Worm (Caenorhabditis elegans): ENCODE measurements around the gene aakg-3.

aakg-3 gene

ce11 chrX:2971542-2971988, 4.7 kb upstream of the aakg-3 start (continued):
- 0 out of 2 replicates have a peak, but pooled peaks have one; percentile 39 for TF ChIP-seq mab-9 (GFP tag; IDR thresholded peaks at IDR 0.05)
- TF ChIP-seq unc-86 (tag; optimal IDR thresholded peaks at IDR 0.05): peak; percentile 76
- TF ChIP-seq ceh-90 (tag; optimal IDR thresholded peaks at IDR 0.05): peak; percentile 21
- peak in 1 of 2 experiments; percentile 95 for TF ChIP-seq mdl-1 (tag; optimal IDR thresholded peaks at IDR 0.05)
- TF ChIP-seq aha-1 (tag; optimal IDR thresholded peaks at IDR 0.05): no peak
- no peak for TF ChIP-seq lin-15B (tag; optimal IDR thresholded peaks at IDR 0.05)
- no peak for TF ChIP-seq ets-5 (GFP tag; IDR thresholded peaks at IDR 0.05)
- TF ChIP-seq fkh-4 (tag; optimal IDR thresholded peaks at IDR 0.05; ENCODE audit: borderline replicate concordance): no peak
- TF ChIP-seq nhr-71 (tag; optimal IDR thresholded peaks at IDR 0.05): peak; percentile 93
- TF ChIP-seq rnt-1 (tag; optimal IDR thresholded peaks at IDR 0.05): peak; percentile 76
- TF ChIP-seq F16B12.6 (tag; optimal IDR thresholded peaks at IDR 0.05): no peak
- TF ChIP-seq nhr-237 (tag; optimal IDR thresholded peaks at IDR 0.05): no peak
- TF ChIP-seq nhr-11 (tag; optimal IDR thresholded peaks at IDR 0.05): peak; percentile 59

DNA sequence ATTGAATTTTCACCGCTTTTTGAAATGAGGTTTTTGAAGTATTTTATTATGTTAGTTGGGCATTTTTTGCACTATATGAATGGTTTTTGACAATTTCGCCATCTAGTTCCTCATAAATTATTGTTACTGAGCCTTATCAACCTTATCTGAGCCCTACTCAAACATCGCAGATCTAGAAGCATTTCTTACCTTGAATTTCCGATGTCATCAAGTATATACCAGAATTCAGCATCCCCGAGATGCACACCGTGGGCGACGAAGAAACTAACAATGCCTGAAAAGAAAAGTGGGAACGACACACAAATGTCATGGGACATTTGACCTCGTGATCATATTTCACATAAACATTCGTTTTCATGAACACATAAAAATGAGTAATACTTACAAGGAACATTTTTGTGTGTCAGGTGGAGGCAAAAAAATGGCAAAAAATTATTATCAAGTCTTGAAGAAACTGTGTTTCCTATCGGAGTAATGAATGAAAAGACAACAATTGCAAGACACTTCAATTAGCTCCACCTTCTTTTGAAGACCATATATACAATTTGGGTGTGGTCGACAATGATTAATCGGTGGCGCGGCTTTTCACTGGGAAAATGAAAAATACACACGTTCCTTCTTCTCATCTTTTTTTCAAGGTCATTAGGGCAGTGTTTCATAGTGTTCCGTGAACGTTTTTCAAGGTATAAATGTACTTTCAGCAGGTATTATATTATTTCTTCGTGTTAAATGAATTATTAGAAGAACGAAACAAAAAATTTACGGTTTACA, 3.8 kb upstream of the aakg-3 start:
- TF ChIP-seq elt-3 (tag; optimal IDR thresholded peaks at IDR 0.05): no peak
- no peak for TF ChIP-seq sptf-1 (tag; optimal IDR thresholded peaks at IDR 0.05)
- TF ChIP-seq nhr-85 (tag): peak; percentile 56
- TF ChIP-seq nhr-84 (tag; optimal IDR thresholded peaks at IDR 0.05): no peak
- no peak for TF ChIP-seq lsy-2 (tag; optimal IDR thresholded peaks at IDR 0.05)
- TF ChIP-seq nhr-90 (tag; optimal IDR thresholded peaks at IDR 0.05; ENCODE audit: poor library complexity): no peak
- no peak for TF ChIP-seq nhr-28 (tag; optimal IDR thresholded peaks at IDR 0.05)
- no peak for TF ChIP-seq nhr-12 (tag; optimal IDR thresholded peaks at IDR 0.05)
- TF ChIP-seq snu-23 (GFP tag; optimal IDR thresholded peaks at IDR 0.05): peak; percentile 11
- TF ChIP-seq nhr-77 (tag; optimal IDR thresholded peaks at IDR 0.05): no peak
- TF ChIP-seq lin-14 (GFP tag; optimal IDR thresholded peaks at IDR 0.05): peak; percentile 21
- no peak for TF ChIP-seq dsc-1 (tag; optimal IDR thresholded peaks at IDR 0.05)
- TF ChIP-seq nhr-71 (tag; optimal IDR thresholded peaks at IDR 0.05): peak; percentile 14
- TF ChIP-seq ceh-63 (GFP tag; optimal IDR thresholded peaks at IDR 0.05): peak; percentile 41
- peak; percentile 0 for TF ChIP-seq lir-3 (tag; optimal IDR thresholded peaks at IDR 0.05; ENCODE audit: poor library complexity)
- TF ChIP-seq mdl-1 (tag; optimal IDR thresholded peaks at IDR 0.05): no peak
- TF ChIP-seq unc-86 (tag; optimal IDR thresholded peaks at IDR 0.05): no peak
- TF ChIP-seq ama-1 (optimal IDR thresholded peaks at IDR 0.05): no peak
- TF ChIP-seq efl-1 (optimal IDR thresholded peaks at IDR 0.05): no peak
- peak in 1 of 2 experiments; percentile 88 for TF ChIP-seq efl-1 (GFP tag; optimal IDR thresholded peaks at IDR 0.05 in 1 of 2)
- TF ChIP-seq F16B12.6 (tag; optimal IDR thresholded peaks at IDR 0.05): no peak
- TF ChIP-seq blmp-1 (tag; optimal IDR thresholded peaks at IDR 0.05): peak; percentile 36
- TF ChIP-seq sup-37 (GFP tag; optimal IDR thresholded peaks at IDR 0.05): peak; percentile 1
- peak; percentile 31 for TF ChIP-seq skn-1 (tag; optimal IDR thresholded peaks at IDR 0.05)
- no peak for TF ChIP-seq fkh-8 (tag; optimal IDR thresholded peaks at IDR 0.05)
- no peak for TF ChIP-seq C34B4.2 (tag; optimal IDR thresholded peaks at IDR 0.05)
- TF ChIP-seq lin-35 (GFP tag; optimal IDR thresholded peaks at IDR 0.05): peak in 1 of 2 experiments; percentile 58

DNA sequence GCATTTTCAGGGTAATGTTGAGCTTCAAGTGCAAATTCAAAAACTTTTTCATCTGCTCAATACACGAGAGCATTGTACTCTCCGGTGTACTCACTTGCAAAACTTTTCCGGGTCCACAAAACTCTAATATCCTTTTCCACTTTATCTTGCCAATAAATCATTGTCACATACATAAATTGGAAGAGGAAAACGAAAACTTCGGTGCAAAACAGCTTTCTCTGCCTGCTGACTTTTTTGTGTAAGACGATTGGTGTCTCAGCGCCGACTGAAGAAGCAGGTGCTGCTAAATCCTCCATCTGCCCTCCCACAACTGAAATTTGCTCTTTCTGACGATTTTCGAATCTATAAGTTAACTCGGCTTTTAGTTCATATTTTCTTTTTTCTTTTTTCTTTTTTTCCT, 827 bp upstream of the aakg-3 start:
- TF ChIP-seq F16B12.6 (tag; optimal IDR thresholded peaks at IDR 0.05) (no peak), ceh-8 (GFP tag; optimal IDR thresholded peaks at IDR 0.05) (no peak), pqm-1 (tag; optimal IDR thresholded peaks at IDR 0.05) (no peak), lin-39 (tag; optimal IDR thresholded peaks at IDR 0.05) (no peak), fkh-8 (tag; optimal IDR thresholded peaks at IDR 0.05) (no peak), sptf-1 (tag; optimal IDR thresholded peaks at IDR 0.05) (no peak), tbx-2 (tag; optimal IDR thresholded peaks at IDR 0.05) (no peak), nhr-28 (tag; optimal IDR thresholded peaks at IDR 0.05) (no peak), egl-13 (tag; optimal IDR thresholded peaks at IDR 0.05) (no peak), zip-4 (GFP tag; optimal IDR thresholded peaks at IDR 0.05) (no peak), C04F5.9 (tag; optimal IDR thresholded peaks at IDR 0.05) (no peak), rnt-1 (tag; optimal IDR thresholded peaks at IDR 0.05) (peak; percentile 64), nhr-77 (tag; optimal IDR thresholded peaks at IDR 0.05) (no peak), ama-1 (optimal IDR thresholded peaks at IDR 0.05) (no peak), ets-5 (GFP tag; IDR thresholded peaks at IDR 0.05) (no peak), lsy-2 (tag; optimal IDR thresholded peaks at IDR 0.05) (peak in 1 of 2 experiments; percentile 17), zag-1 (tag; optimal IDR thresholded peaks at IDR 0.05) (no peak), nhr-71 (tag; optimal IDR thresholded peaks at IDR 0.05) (peak; percentile 56), ceh-82 (tag; optimal IDR thresholded peaks at IDR 0.05) (no peak), mef-2 (tag; optimal IDR thresholded peaks at IDR 0.05) (no peak), aha-1 (tag; optimal IDR thresholded peaks at IDR 0.05) (no peak), pax-3 (tag; optimal IDR thresholded peaks at IDR 0.05) (no peak), C16A3.4 (tag; optimal IDR thresholded peaks at IDR 0.05) (no peak), lin-14 (GFP tag; optimal IDR thresholded peaks at IDR 0.05) (peak; percentile 58), unc-86 (tag; optimal IDR thresholded peaks at IDR 0.05) (no peak), lir-3 (tag; optimal IDR thresholded peaks at IDR 0.05; ENCODE audit: poor library complexity) (no peak)

Data from whole organism, L1 larva.